Worm (Caenorhabditis elegans) whole organism, late embryonic: ENCODE data around the gene orc-1.

Experiments used
- F13H6.1 ChIP-seq: sonication (generic microtip); optimal IDR thresholded peaks from 2 replicates; lab custom pipeline; 2016; ENCODE audit warnings: missing genetic modification characterization, missing compliant biosample characterization
- K02D7.2 ChIP-seq: sonication (generic microtip); optimal IDR thresholded peaks from 2 replicates; lab custom pipeline; 2017; ENCODE audit warnings: mild to moderate bottlenecking, missing genetic modification characterization, missing compliant biosample characterization
- T23F11.4 ChIP-seq: fragments of 200-800 bp; sonication (Bioruptor generic); optimal IDR thresholded peaks from 2 replicates; lab custom pipeline; 2018; ENCODE audit warnings: mild to moderate bottlenecking, missing genetic modification characterization, missing compliant biosample characterization
- Y22D7AL.16 ChIP-seq: sonication (generic microtip); optimal IDR thresholded peaks from 2 replicates; lab custom pipeline; 2016; ENCODE audit warnings: missing genetic modification characterization, missing compliant biosample characterization
- ahr-1 ChIP-seq: sonication (generic microtip); optimal IDR thresholded peaks from 2 replicates; lab custom pipeline; 2016; ENCODE audit warnings: missing genetic modification characterization, missing compliant biosample characterization
- ceh-14 ChIP-seq: sonication (generic microtip); optimal IDR thresholded peaks from 2 replicates; lab custom pipeline; 2016; ENCODE audit warnings: missing genotype, missing genetic modification characterization, missing compliant biosample characterization
- ceh-18 ChIP-seq: sonication (generic microtip); optimal IDR thresholded peaks from 2 replicates; lab custom pipeline; 2016; ENCODE audit warnings: missing genetic modification characterization, missing compliant biosample characterization
- ceh-22 ChIP-seq: sonication (generic microtip); optimal IDR thresholded peaks from 2 replicates; lab custom pipeline; 2017; ENCODE audit warnings: missing biosample characterization, missing genetic modification characterization
- ceh-30 ChIP-seq: fragments of 150-350 bp; optimal IDR thresholded peaks from 2 replicates; lab custom pipeline; 2014; ENCODE audit warnings: missing biosample characterization, missing genetic modification characterization
- ceh-48 ChIP-seq: sonication (generic microtip); optimal IDR thresholded peaks from 2 replicates; lab custom pipeline; 2016; ENCODE audit warnings: missing genetic modification characterization, inconsistent platforms, missing compliant biosample characterization
- ceh-6 ChIP-seq: fragments of 200-800 bp; sonication (Bioruptor generic); optimal IDR thresholded peaks from 2 replicates; lab custom pipeline; 2018; ENCODE audit warnings: mild to moderate bottlenecking, missing genetic modification characterization, missing compliant biosample characterization
- ceh-9 ChIP-seq: sonication (generic microtip); optimal IDR thresholded peaks from 2 replicates; lab custom pipeline; 2016; ENCODE audit warnings: mild to moderate bottlenecking, missing genetic modification characterization, inconsistent platforms, missing compliant biosample characterization
- che-1 ChIP-seq: sonication (generic microtip); optimal IDR thresholded peaks from 2 replicates; lab custom pipeline; 2016; ENCODE audit warnings: mild to moderate bottlenecking, missing genetic modification characterization, missing compliant biosample characterization
- dmd-4 ChIP-seq: sonication (generic microtip); optimal IDR thresholded peaks from 2 replicates; lab custom pipeline; 2016; ENCODE audit warnings: borderline replicate concordance, missing genetic modification characterization, missing compliant biosample characterization
- elt-2 ChIP-seq: sonication (generic microtip); optimal IDR thresholded peaks from 2 replicates; lab custom pipeline; 2016; ENCODE audit warnings: missing genetic modification reagents, missing genetic modification characterization, missing compliant biosample characterization
- elt-4 ChIP-seq: sonication (generic microtip); optimal IDR thresholded peaks from 2 replicates; lab custom pipeline; 2016; ENCODE audit warnings: missing genetic modification characterization, missing compliant biosample characterization
- ets-4 ChIP-seq: sonication (generic microtip); optimal IDR thresholded peaks from 2 replicates; lab custom pipeline; 2016; ENCODE audit warnings: missing genetic modification characterization, missing compliant biosample characterization
- fax-1 ChIP-seq: sonication (generic microtip); optimal IDR thresholded peaks from 2 replicates; lab custom pipeline; 2016; ENCODE audit warnings: missing genotype, missing genetic modification characterization, missing compliant biosample characterization
- fkh-6 ChIP-seq: sonication (generic microtip); optimal IDR thresholded peaks from 2 replicates; lab custom pipeline; 2016; ENCODE audit warnings: missing genetic modification characterization, missing compliant biosample characterization
- hlh-30 ChIP-seq: sonication (generic microtip); optimal IDR thresholded peaks from 2 replicates; lab custom pipeline; 2017; ENCODE audit warnings: antibody characterized with exemption, missing genetic modification characterization, missing compliant biosample characterization; ENCODE audit not compliant: insufficient read depth
- hlh-6 ChIP-seq: sonication (generic microtip); optimal IDR thresholded peaks from 2 replicates; lab custom pipeline; 2016; ENCODE audit warnings: missing genotype, missing genetic modification characterization, missing compliant biosample characterization
- lim-6 ChIP-seq: sonication (generic microtip); optimal IDR thresholded peaks from 2 replicates; lab custom pipeline; 2016; ENCODE audit warnings: missing genetic modification characterization, missing compliant biosample characterization
- madf-2 ChIP-seq: sonication (generic microtip); optimal IDR thresholded peaks from 2 replicates; lab custom pipeline; 2017; ENCODE audit warnings: missing genetic modification characterization, missing compliant biosample characterization
- mec-3 ChIP-seq: sonication (generic microtip); optimal IDR thresholded peaks from 2 replicates; lab custom pipeline; 2016; ENCODE audit warnings: borderline replicate concordance, missing genetic modification characterization, missing compliant biosample characterization
- npax-4 ChIP-seq: sonication (generic microtip); optimal IDR thresholded peaks from 2 replicates; lab custom pipeline; 2016; ENCODE audit warnings: missing genetic modification characterization, missing compliant biosample characterization
- odd-2 ChIP-seq: sonication (generic microtip); optimal IDR thresholded peaks from 2 replicates; lab custom pipeline; 2017; ENCODE audit warnings: antibody characterized with exemption, mild to moderate bottlenecking, missing genetic modification characterization, missing compliant biosample characterization
- pag-3 ChIP-seq: sonication (generic microtip); optimal IDR thresholded peaks from 2 replicates; lab custom pipeline; 2016; ENCODE audit warnings: missing compliant biosample characterization, missing genetic modification characterization, borderline replicate concordance
- pax-1 ChIP-seq: fragments of 150-350 bp; optimal IDR thresholded peaks from 2 replicates; lab custom pipeline; 2014; ENCODE audit warnings: missing biosample characterization, missing genetic modification characterization
- pha-4 ChIP-seq: fragments of 150-350 bp; optimal IDR thresholded peaks from 2 replicates; lab custom pipeline; 2018; ENCODE audit warnings: missing biosample characterization, missing genetic modification reagents, missing genetic modification characterization
- sox-2 ChIP-seq: fragments of 200-800 bp; sonication (Bioruptor generic); IDR thresholded peaks from 2 replicates; pipeline ENCODE4 v1.3.6; 2022; ENCODE audit warnings: missing genetic modification reagents, missing genetic modification characterization, missing compliant biosample characterization
- sox-4 ChIP-seq: sonication (generic microtip); optimal IDR thresholded peaks from 2 replicates; lab custom pipeline; 2017; ENCODE audit warnings: mild to moderate bottlenecking, missing genetic modification characterization, inconsistent platforms, missing compliant biosample characterization
- syd-9 ChIP-seq: sonication (generic microtip); optimal IDR thresholded peaks from 2 replicates; lab custom pipeline; 2016; ENCODE audit warnings: mild to moderate bottlenecking, missing genetic modification characterization, moderate library complexity, missing compliant biosample characterization
- tbx-2 ChIP-seq: sonication (generic microtip); optimal IDR thresholded peaks from 2 replicates; lab custom pipeline; 2016; ENCODE audit warnings: missing genetic modification characterization, missing compliant biosample characterization
- tbx-7 ChIP-seq: sonication (generic microtip); optimal IDR thresholded peaks from 2 replicates; lab custom pipeline; 2016; ENCODE audit warnings: missing genotype, missing genetic modification characterization, missing compliant biosample characterization
- unc-3 ChIP-seq, 2 experiments: fragments of 200-800 bp in 1 of 2; sonication (Bioruptor generic) in 1 of 2; sonication (generic microtip) in 1 of 2; conservative IDR thresholded peaks in 1 of 2; optimal IDR thresholded peaks in 1 of 2; 2 replicates each; pipeline versions ENCODE4 v1.3.6 to Lab custom; 2016 to 2022; ENCODE audit warnings: missing compliant biosample characterization in 2 of 2, missing genetic modification characterization in 2 of 2, missing genetic modification reagents in 1 of 2
- unc-55 ChIP-seq: sonication (generic microtip); optimal IDR thresholded peaks from 2 replicates; lab custom pipeline; 2017; ENCODE audit warnings: missing biosample characterization, missing genetic modification reagents, missing genetic modification characterization
- unc-86 ChIP-seq: sonication (generic microtip); optimal IDR thresholded peaks from 2 replicates; lab custom pipeline; 2016; ENCODE audit warnings: missing genetic modification characterization, missing compliant biosample characterization
- zip-5 ChIP-seq: sonication (generic microtip); optimal IDR thresholded peaks from 2 replicates; lab custom pipeline; 2016; ENCODE audit warnings: missing genetic modification characterization, missing compliant biosample characterization
- ztf-16 ChIP-seq: sonication (generic microtip); optimal IDR thresholded peaks from 2 replicates; lab custom pipeline; 2017; ENCODE audit warnings: missing genetic modification characterization, missing compliant biosample characterization

Gene orc-1

ce11 chrIII:10603248-10603647, 39.7 kb upstream of the orc-1 start, which contains the start of gene Y39A1A.2:
TSS of gene Y39A1A.2 (minus strand) at chrIII:10603566.
- no peak for TF ChIP-seq madf-2 (tag; lab: Kevin White, UChicago)
- TF ChIP-seq F13H6.1 (tag; lab: Kevin White, UChicago): no peak
- no peak for TF ChIP-seq hlh-30 (tag; lab: Kevin White, UChicago)
- no peak for TF ChIP-seq npax-4 (tag; lab: Kevin White, UChicago)
- TF ChIP-seq mec-3 (tag; lab: Kevin White, UChicago): no peak
- no peak for TF ChIP-seq ets-4 (tag; lab: Kevin White, UChicago)
- TF ChIP-seq ceh-14 (tag; lab: Kevin White, UChicago): no peak
- TF ChIP-seq ztf-16 (tag; lab: Kevin White, UChicago): no peak
- no peak for TF ChIP-seq K02D7.2
- no peak for TF ChIP-seq sox-2 (GFP tag; lab: Robert Waterston, UW)
- no peak for TF ChIP-seq elt-4 (tag; lab: Kevin White, UChicago)
- no peak for TF ChIP-seq fkh-6 (tag; lab: Kevin White, UChicago)
- TF ChIP-seq pax-1 (tag; lab: Kevin White, UChicago): no peak
- no peak for TF ChIP-seq ceh-9
- TF ChIP-seq unc-3 (GFP tag; conservative IDR thresholded peaks at IDR 0.05; lab: Robert Waterston, UW): no peak
- TF ChIP-seq unc-3 (tag; optimal IDR thresholded peaks at IDR 0.05; lab: Kevin White, UChicago): no peak
- TF ChIP-seq odd-2 (tag; lab: Kevin White, UChicago): no peak
- no peak for TF ChIP-seq tbx-7 (tag; lab: Kevin White, UChicago)
- no peak for TF ChIP-seq ceh-48 (tag; lab: Kevin White, UChicago)
- TF ChIP-seq ahr-1 (tag; lab: Kevin White, UChicago): no peak

- TF ChIP-seq hlh-30 (tag; lab: Kevin White, UChicago) (peak; percentile 10), fax-1 (tag; lab: Kevin White, UChicago) (no peak)
Measured at ce11 chrIII:10604325-10604724, 38.6 kb upstream of the orc-1 start.

- TF ChIP-seq ceh-6 (GFP tag; lab: Kevin White, UChicago) (no peak), syd-9 (tag; lab: Kevin White, UChicago) (no peak), unc-3 (GFP tag; conservative IDR thresholded peaks at IDR 0.05; lab: Robert Waterston, UW) (no peak), unc-3 (tag; optimal IDR thresholded peaks at IDR 0.05; lab: Kevin White, UChicago) (no peak), zip-5 (tag; lab: Kevin White, UChicago) (no peak), che-1 (tag; lab: Kevin White, UChicago) (no peak), pag-3 (tag; lab: Kevin White, UChicago) (no peak), ceh-30 (tag; lab: Kevin White, UChicago) (no peak), ceh-9 (no peak), hlh-6 (tag; lab: Kevin White, UChicago) (no peak)
- TF ChIP-seq, all 69 proteins: peak for 0
Measured at ce11 chrIII:10605049-10605448, 37.9 kb upstream of the orc-1 start, which contains the start of gene rabx-5. TSS of gene rabx-5 (plus strand) at chrIII:10605349.

ce11 chrIII:10608161-10608560, 34.8 kb upstream of the orc-1 start:
- TF ChIP-seq zip-5 (tag; lab: Kevin White, UChicago) (no peak), fkh-6 (tag; lab: Kevin White, UChicago) (no peak), npax-4 (tag; lab: Kevin White, UChicago) (no peak), Y22D7AL.16 (tag; lab: Kevin White, UChicago) (no peak), tbx-7 (tag; lab: Kevin White, UChicago) (no peak), ceh-18 (tag; lab: Kevin White, UChicago) (no peak)

ce11 chrIII:10612333-10612732, 30.6 kb upstream of the orc-1 start, which contains the start of gene Y39A1A.24:
TSS of gene Y39A1A.24 (plus strand) at chrIII:10612633.
- TF ChIP-seq ahr-1 (tag; lab: Kevin White, UChicago) (no peak), tbx-2 (tag; lab: Kevin White, UChicago) (no peak)
- TF ChIP-seq, all 69 proteins: peak for 0

ce11 chrIII:10615166-10615565, 27.8 kb upstream of the orc-1 start, which contains the start of gene mrpl-22:
TSS of gene mrpl-22 (plus strand) at chrIII:10615466.
- TF ChIP-seq dmd-4 (tag; lab: Kevin White, UChicago): no peak
- no peak for TF ChIP-seq pax-1 (tag; lab: Kevin White, UChicago)
- no peak for TF ChIP-seq syd-9 (tag; lab: Kevin White, UChicago)
- TF ChIP-seq tbx-2 (tag; lab: Kevin White, UChicago): no peak
- no peak for TF ChIP-seq elt-2 (tag; lab: Kevin White, UChicago)
- no peak for TF ChIP-seq ceh-6 (GFP tag; lab: Kevin White, UChicago)
- TF ChIP-seq lim-6 (tag; lab: Kevin White, UChicago): no peak
- no peak for TF ChIP-seq pha-4 (tag; lab: Kevin White, UChicago)
- TF ChIP-seq ceh-22 (tag; lab: Kevin White, UChicago): no peak
- no peak for TF ChIP-seq unc-86 (tag; lab: Kevin White, UChicago)
- TF ChIP-seq ceh-48 (tag; lab: Kevin White, UChicago): no peak
- TF ChIP-seq sox-4 (tag; lab: Kevin White, UChicago): no peak
- TF ChIP-seq unc-55 (GFP tag; lab: Kevin White, UChicago): no peak
- TF ChIP-seq T23F11.4 (GFP tag; lab: Kevin White, UChicago): no peak
